Worm (Caenorhabditis elegans) whole organism, late embryonic: ENCODE measurements around the gene srbc-13.

Experiments
- C38D4.7 ChIP-seq: fragments of 200-800 bp; sonication (Bioruptor generic); optimal IDR thresholded peaks from 2 replicates; lab custom pipeline; 2018; ENCODE audit warnings: mild to moderate bottlenecking, missing genetic modification characterization, moderate library complexity, missing compliant biosample characterization
- F13H6.1 ChIP-seq: sonication (generic microtip); optimal IDR thresholded peaks from 2 replicates; lab custom pipeline; 2016; ENCODE audit warnings: missing genetic modification characterization, missing compliant biosample characterization
- Y22D7AL.16 ChIP-seq: sonication (generic microtip); optimal IDR thresholded peaks from 2 replicates; lab custom pipeline; 2016; ENCODE audit warnings: missing genetic modification characterization, missing compliant biosample characterization
- ahr-1 ChIP-seq: sonication (generic microtip); optimal IDR thresholded peaks from 2 replicates; lab custom pipeline; 2016; ENCODE audit warnings: missing genetic modification characterization, missing compliant biosample characterization
- ceh-14 ChIP-seq: sonication (generic microtip); optimal IDR thresholded peaks from 2 replicates; lab custom pipeline; 2016; ENCODE audit warnings: missing genotype, missing genetic modification characterization, missing compliant biosample characterization
- ceh-19 ChIP-seq: fragments of 200-800 bp; sonication (Bioruptor generic); optimal IDR thresholded peaks from 2 replicates; lab custom pipeline; 2018; ENCODE audit warnings: mild to moderate bottlenecking, missing genetic modification characterization, missing compliant biosample characterization
- ceh-2 ChIP-seq: sonication (generic microtip); optimal IDR thresholded peaks from 2 replicates; lab custom pipeline; 2016; ENCODE audit warnings: missing genotype, missing genetic modification characterization, missing compliant biosample characterization
- ceh-22 ChIP-seq: sonication (generic microtip); optimal IDR thresholded peaks from 2 replicates; lab custom pipeline; 2017; ENCODE audit warnings: missing biosample characterization, missing genetic modification characterization
- ceh-24 ChIP-seq: sonication (generic microtip); optimal IDR thresholded peaks from 2 replicates; lab custom pipeline; 2016; ENCODE audit warnings: mild to moderate bottlenecking, missing genetic modification characterization, missing compliant biosample characterization
- ceh-30 ChIP-seq: fragments of 150-350 bp; optimal IDR thresholded peaks from 2 replicates; lab custom pipeline; 2014; ENCODE audit warnings: missing biosample characterization, missing genetic modification characterization
- ceh-31 ChIP-seq: sonication (generic microtip); optimal IDR thresholded peaks from 2 replicates; lab custom pipeline; 2016; ENCODE audit warnings: missing genetic modification characterization, missing compliant biosample characterization
- ceh-6 ChIP-seq: fragments of 200-800 bp; sonication (Bioruptor generic); optimal IDR thresholded peaks from 2 replicates; lab custom pipeline; 2018; ENCODE audit warnings: mild to moderate bottlenecking, missing genetic modification characterization, missing compliant biosample characterization
- ceh-9 ChIP-seq: sonication (generic microtip); optimal IDR thresholded peaks from 2 replicates; lab custom pipeline; 2016; ENCODE audit warnings: mild to moderate bottlenecking, missing genetic modification characterization, inconsistent platforms, missing compliant biosample characterization
- che-1 ChIP-seq: sonication (generic microtip); optimal IDR thresholded peaks from 2 replicates; lab custom pipeline; 2016; ENCODE audit warnings: mild to moderate bottlenecking, missing genetic modification characterization, missing compliant biosample characterization
- fax-1 ChIP-seq: sonication (generic microtip); optimal IDR thresholded peaks from 2 replicates; lab custom pipeline; 2016; ENCODE audit warnings: missing genotype, missing genetic modification characterization, missing compliant biosample characterization
- fkh-6 ChIP-seq: sonication (generic microtip); optimal IDR thresholded peaks from 2 replicates; lab custom pipeline; 2016; ENCODE audit warnings: missing genetic modification characterization, missing compliant biosample characterization
- hlh-15 ChIP-seq: sonication (generic microtip); optimal IDR thresholded peaks from 2 replicates; lab custom pipeline; 2016; ENCODE audit warnings: missing genetic modification characterization, missing compliant biosample characterization
- lim-6 ChIP-seq: sonication (generic microtip); optimal IDR thresholded peaks from 2 replicates; lab custom pipeline; 2016; ENCODE audit warnings: missing genetic modification characterization, missing compliant biosample characterization
- nfya-1 ChIP-seq: sonication (generic microtip); optimal IDR thresholded peaks from 2 replicates; lab custom pipeline; 2017; ENCODE audit warnings: missing genetic modification characterization, mild to moderate bottlenecking, missing compliant biosample characterization, antibody characterized with exemption, moderate library complexity
- pag-3 ChIP-seq: sonication (generic microtip); optimal IDR thresholded peaks from 2 replicates; lab custom pipeline; 2016; ENCODE audit warnings: missing compliant biosample characterization, missing genetic modification characterization, borderline replicate concordance
- pat-9 ChIP-seq: fragments of 200-800 bp; sonication (Bioruptor generic); optimal IDR thresholded peaks from 2 replicates; lab custom pipeline; 2018; ENCODE audit warnings: mild to moderate bottlenecking, missing genetic modification characterization, moderate library complexity, missing compliant biosample characterization
- pax-1 ChIP-seq: fragments of 150-350 bp; optimal IDR thresholded peaks from 2 replicates; lab custom pipeline; 2014; ENCODE audit warnings: missing biosample characterization, missing genetic modification characterization
- pha-2 ChIP-seq: sonication (generic microtip); optimal IDR thresholded peaks from 2 replicates; lab custom pipeline; 2017; ENCODE audit warnings: mild to moderate bottlenecking, missing genetic modification characterization, missing compliant biosample characterization
- pha-4 ChIP-seq: fragments of 150-350 bp; optimal IDR thresholded peaks from 2 replicates; lab custom pipeline; 2018; ENCODE audit warnings: missing biosample characterization, missing genetic modification reagents, missing genetic modification characterization
- pqm-1 ChIP-seq: sonication (generic microtip); optimal IDR thresholded peaks from 2 replicates; lab custom pipeline; 2016; ENCODE audit warnings: missing genetic modification characterization, missing compliant biosample characterization
- rnt-1 ChIP-seq: sonication (generic microtip); optimal IDR thresholded peaks from 2 replicates; lab custom pipeline; 2016; ENCODE audit warnings: missing genetic modification characterization, missing compliant biosample characterization
- sox-4 ChIP-seq: sonication (generic microtip); optimal IDR thresholded peaks from 2 replicates; lab custom pipeline; 2017; ENCODE audit warnings: mild to moderate bottlenecking, missing genetic modification characterization, inconsistent platforms, missing compliant biosample characterization
- syd-9 ChIP-seq: sonication (generic microtip); optimal IDR thresholded peaks from 2 replicates; lab custom pipeline; 2016; ENCODE audit warnings: mild to moderate bottlenecking, missing genetic modification characterization, moderate library complexity, missing compliant biosample characterization
- tbx-7 ChIP-seq: sonication (generic microtip); optimal IDR thresholded peaks from 2 replicates; lab custom pipeline; 2016; ENCODE audit warnings: missing genotype, missing genetic modification characterization, missing compliant biosample characterization
- unc-42 ChIP-seq: sonication (generic microtip); optimal IDR thresholded peaks from 2 replicates; lab custom pipeline; 2016; ENCODE audit warnings: missing genotype, missing genetic modification characterization, missing compliant biosample characterization
- zip-5 ChIP-seq: sonication (generic microtip); optimal IDR thresholded peaks from 2 replicates; lab custom pipeline; 2016; ENCODE audit warnings: missing genetic modification characterization, missing compliant biosample characterization

srbc-13 gene

ce11 chrV:804485-804884, 43.1 kb upstream of the srbc-13 start, which contains the start of gene nhr-270:
Gene nhr-270, minus strand, starts transcription at chrV:804741.
- no peak for TF ChIP-seq ceh-22 (tag; lab: Kevin White, UChicago)
- TF ChIP-seq che-1 = no peak
- no peak for TF ChIP-seq ceh-9 (tag; lab: Kevin White, UChicago)
- TF ChIP-seq nfya-1 (tag; lab: Kevin White, UChicago) = no peak
- no peak for TF ChIP-seq pha-2 (tag; lab: Kevin White, UChicago)
- TF ChIP-seq pha-4 (tag; lab: Kevin White, UChicago) = no peak
- no peak for TF ChIP-seq ceh-31 (tag; lab: Kevin White, UChicago)
- TF ChIP-seq unc-42 (tag; lab: Kevin White, UChicago) = no peak
- TF ChIP-seq tbx-7 (tag; lab: Kevin White, UChicago) = no peak
- TF ChIP-seq pqm-1 (tag; lab: Kevin White, UChicago) = no peak
- no peak for TF ChIP-seq C38D4.7 (GFP tag; lab: Kevin White, UChicago)

DNA sequence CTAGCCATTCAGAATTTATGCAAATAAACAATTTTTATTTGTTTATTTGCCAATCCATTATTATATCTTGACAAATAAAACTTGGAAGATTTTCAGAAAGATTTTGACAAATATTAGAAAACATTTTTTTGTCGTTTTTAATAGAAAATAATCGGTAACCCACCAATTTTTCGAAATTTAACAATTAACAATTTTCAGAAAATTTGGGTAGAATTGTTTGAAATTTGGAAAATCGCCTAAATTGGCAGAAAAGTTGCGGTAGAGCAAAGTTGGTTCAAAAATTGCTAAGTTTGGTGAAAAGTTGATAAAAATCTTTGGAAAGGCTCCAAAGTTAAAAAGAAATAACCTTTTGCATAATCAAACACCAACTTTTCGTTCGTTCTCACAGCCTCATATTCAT, 39.4 kb upstream of the srbc-13 start:
- TF ChIP-seq ceh-31 (tag; lab: Kevin White, UChicago) (no peak), ceh-24 (no peak), nfya-1 (tag; lab: Kevin White, UChicago) (no peak), pax-1 (no peak), hlh-15 (tag; lab: Kevin White, UChicago) (no peak), F13H6.1 (tag; lab: Kevin White, UChicago) (no peak), Y22D7AL.16 (tag; lab: Kevin White, UChicago) (no peak), ceh-6 (GFP tag; lab: Kevin White, UChicago) (no peak), ceh-9 (tag; lab: Kevin White, UChicago) (no peak), C38D4.7 (GFP tag; lab: Kevin White, UChicago) (no peak), fkh-6 (tag; lab: Kevin White, UChicago) (no peak), sox-4 (tag; lab: Kevin White, UChicago) (no peak)

- TF ChIP-seq fax-1 (tag; lab: Kevin White, UChicago) = no peak
- TF ChIP-seq unc-42 (tag; lab: Kevin White, UChicago) = peak; percentile 74
These were observed 37.2 kb upstream of the srbc-13 start, which contains the start of gene R13D11.4 for ce11 chrV:810281-810862. Gene R13D11.4, plus strand, starts transcription at chrV:810812.

DNA sequence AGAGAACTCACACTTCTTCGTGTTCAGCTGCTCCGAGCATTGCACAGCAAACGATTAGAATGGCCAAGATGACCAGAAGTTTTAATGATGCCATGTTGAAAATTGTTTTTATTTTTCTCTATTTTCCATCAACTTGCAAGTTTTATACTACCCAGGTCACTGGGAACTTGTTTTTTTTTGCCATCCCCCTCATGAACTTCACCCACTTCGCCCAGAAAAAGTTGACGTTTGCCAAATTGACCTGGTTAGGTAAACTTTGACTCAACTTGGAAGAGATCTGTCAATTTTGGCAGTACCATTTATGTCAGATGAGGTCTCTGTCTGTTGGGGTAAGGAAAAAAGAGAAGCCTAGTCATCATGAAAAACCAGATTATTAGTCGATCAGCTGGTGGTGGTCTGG, 34.5 kb upstream of the srbc-13 start, which contains the start of gene R13D11.10:
Gene R13D11.10, minus strand, starts transcription at position 101 of the 400 bp plus-strand sequence.
- no peak for TF ChIP-seq ceh-19 (GFP tag; lab: Kevin White, UChicago)
- no peak for TF ChIP-seq ceh-14 (tag; lab: Kevin White, UChicago)
- TF ChIP-seq pqm-1 (tag; lab: Kevin White, UChicago) = no peak
- no peak for TF ChIP-seq fkh-6 (tag; lab: Kevin White, UChicago)
- TF ChIP-seq, all 69 proteins: peak for 0

- no peak for TF ChIP-seq ceh-9 (tag; lab: Kevin White, UChicago)
- no peak for TF ChIP-seq pha-2 (tag; lab: Kevin White, UChicago)
- TF ChIP-seq ahr-1 = no peak
- no peak for TF ChIP-seq syd-9 (tag; lab: Kevin White, UChicago)
- TF ChIP-seq zip-5 (tag; lab: Kevin White, UChicago) = no peak
- no peak for TF ChIP-seq ceh-22 (tag; lab: Kevin White, UChicago)
- TF ChIP-seq pag-3 (tag; lab: Kevin White, UChicago) = no peak
- TF ChIP-seq ceh-30 (tag; lab: Kevin White, UChicago) = no peak
- no peak for TF ChIP-seq ceh-2
- no peak for TF ChIP-seq pat-9
- TF ChIP-seq rnt-1 (tag; lab: Kevin White, UChicago) = no peak
- no peak for TF ChIP-seq ceh-31 (tag; lab: Kevin White, UChicago)
- TF ChIP-seq lim-6 (tag; lab: Kevin White, UChicago) = no peak
- TF ChIP-seq, all 69 proteins: peak for 0
These were observed 32.9 kb upstream of the srbc-13 start, which contains the start of gene R13D11.3 for ce11 chrV:814716-815115. Gene R13D11.3, plus strand, starts transcription at chrV:815016.
